Fruit fly (Drosophila melanogaster): ENCODE results near the gene CG4565.

CG4565 gene

DNA sequence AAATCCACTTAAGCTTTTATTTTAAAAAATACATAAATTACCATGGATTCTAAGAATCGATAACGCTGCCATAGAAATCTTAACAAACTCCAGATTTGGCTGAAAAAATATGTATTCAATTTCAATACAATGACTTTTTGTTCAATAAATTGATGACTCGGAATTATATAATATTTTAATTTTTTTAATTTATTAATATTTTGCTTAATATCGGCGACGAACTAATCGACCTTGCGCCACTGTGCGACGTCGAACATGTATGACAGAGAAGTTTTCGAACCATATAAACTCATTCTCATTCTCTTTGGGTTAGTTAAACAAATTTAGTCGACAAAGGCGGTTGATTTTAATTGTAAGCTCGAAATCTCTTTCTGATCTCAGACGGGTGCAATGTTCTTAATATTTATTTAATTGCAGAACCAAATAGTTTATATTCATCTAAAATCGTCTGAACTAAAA lies 3.0 kb upstream of the CG4565 start, which contains the start of gene CG42394 (continued):
- TF ChIP-seq CG7839 (tag; optimal IDR thresholded peaks at IDR 0.05), result peak; percentile 98
- peak; percentile 85 for TF ChIP-seq wdn (GFP tag; IDR thresholded peaks at IDR 0.05)
- TF ChIP-seq C15 (GFP tag; IDR thresholded peaks at IDR 0.05), result peak; percentile 83
- peak; percentile 96 for TF ChIP-seq Atf6 (GFP tag; IDR thresholded peaks at IDR 0.05)
- TF ChIP-seq sr (GFP tag; IDR thresholded peaks at IDR 0.05), result peak; percentile 70; the same call in 1 of the 3 replicates
- no peak for TF ChIP-seq h (optimal IDR thresholded peaks at IDR 0.05)
- TF ChIP-seq Mes4 (GFP tag; optimal IDR thresholded peaks at IDR 0.05), result peak; percentile 61
- TF ChIP-seq Camta (GFP tag; optimal IDR thresholded peaks at IDR 0.05), result peak; percentile 80
- TF ChIP-seq CG3407 (GFP tag; optimal IDR thresholded peaks at IDR 0.05), result peak; percentile 91
- TF ChIP-seq H15 (GFP tag; IDR thresholded peaks at IDR 0.05), result peak; percentile 91
- peak; percentile 76 for TF ChIP-seq Dad (GFP tag; optimal IDR thresholded peaks at IDR 0.05)
- peak; percentile 96 for TF ChIP-seq CG7271 (tag; optimal IDR thresholded peaks at IDR 0.05)
- TF ChIP-seq esg (GFP tag; conservative IDR thresholded peaks at IDR 0.05), result peak; percentile 88
- TF ChIP-seq CG12299 (tag; optimal IDR thresholded peaks at IDR 0.05), result peak; percentile 91
- TF ChIP-seq exex (tag; optimal IDR thresholded peaks at IDR 0.05), result peak; percentile 78
- TF ChIP-seq gt (GFP tag; IDR thresholded peaks at IDR 0.05), result peak; percentile 74
- TF ChIP-seq sd (tag; optimal IDR thresholded peaks at IDR 0.05), result peak; percentile 72
- no peak for TF ChIP-seq CG18011 (GFP tag; optimal IDR thresholded peaks at IDR 0.05)
- TF ChIP-seq crol (GFP tag; IDR thresholded peaks at IDR 0.05), result peak; percentile 40; the same call in 1 of the 2 replicates
- TF ChIP-seq row (GFP tag; IDR thresholded peaks at IDR 0.05), result peak; percentile 94
- no peak for TF ChIP-seq ab (GFP tag; optimal IDR thresholded peaks at IDR 0.05)
- peak; percentile 95 for TF ChIP-seq Six4 (GFP tag; optimal IDR thresholded peaks at IDR 0.05)
- peak; percentile 60 for TF ChIP-seq corto (GFP tag; optimal IDR thresholded peaks at IDR 0.05)
- peak; percentile 96 for TF ChIP-seq CG17359 (tag; optimal IDR thresholded peaks at IDR 0.05)
- TF ChIP-seq CG9215 (GFP tag; IDR thresholded peaks at IDR 0.05), result peak; percentile 83
- peak; percentile 89 for TF ChIP-seq CG8765 (GFP tag; IDR thresholded peaks at IDR 0.05)
- peak; percentile 89 for TF ChIP-seq slbo (GFP tag; IDR thresholded peaks at IDR 0.05)
- peak; percentile 94 for TF ChIP-seq gsb-n (tag; optimal IDR thresholded peaks at IDR 0.05)
- peak; percentile 93 for TF ChIP-seq seq (GFP tag; IDR thresholded peaks at IDR 0.05)
- peak; percentile 95 for TF ChIP-seq tin (GFP tag; optimal IDR thresholded peaks at IDR 0.05)
- peak; percentile 89 for TF ChIP-seq sisA (GFP tag; IDR thresholded peaks at IDR 0.05)
- peak; percentile 30 for TF ChIP-seq pfk (GFP tag; optimal IDR thresholded peaks at IDR 0.05)
- TF ChIP-seq ranshi (GFP tag; IDR thresholded peaks at IDR 0.05), result peak; percentile 96
- TF ChIP-seq HmgZ (tag; optimal IDR thresholded peaks at IDR 0.05), result peak; percentile 89
- peak; percentile 97 for TF ChIP-seq dmrt99B (tag; optimal IDR thresholded peaks at IDR 0.05)
- TF ChIP-seq ci (GFP tag; IDR thresholded peaks at IDR 0.05), result peak; percentile 96
- TF ChIP-seq ap (GFP tag; IDR thresholded peaks at IDR 0.05), result peak; percentile 88
- TF ChIP-seq Bgb (GFP tag; IDR thresholded peaks at IDR 0.05; ENCODE audit: partially characterized antibody), result peak; percentile 30; the same call in 1 of the 2 replicates
- no peak for TF ChIP-seq Tbp (GFP tag; optimal IDR thresholded peaks at IDR 0.05)
- TF ChIP-seq Stat92E (GFP tag; optimal IDR thresholded peaks at IDR 0.05), result peak in 1 of 3 experiments; percentile 83
- TF ChIP-seq CG1832 (GFP tag; optimal IDR thresholded peaks at IDR 0.05), result no peak
- peak in 1 of 2 experiments; percentile 51 for TF ChIP-seq crp (GFP tag; optimal IDR thresholded peaks at IDR 0.05)
- TF ChIP-seq CG4707 (GFP tag; optimal IDR thresholded peaks at IDR 0.05), result peak; percentile 79
- peak; percentile 90 for TF ChIP-seq CG10366 (GFP tag; IDR thresholded peaks at IDR 0.05)
- TF ChIP-seq CG31441 (GFP tag; IDR thresholded peaks at IDR 0.05), result peak; percentile 99
- TF ChIP-seq mirr (GFP tag; optimal IDR thresholded peaks at IDR 0.05), result peak; percentile 23
- TF ChIP-seq CG1024 (GFP tag; IDR thresholded peaks at IDR 0.05), result peak; percentile 90
- TF ChIP-seq CG3847 (GFP tag; IDR thresholded peaks at IDR 0.05), result peak; percentile 87
- peak; percentile 77 for TF ChIP-seq CG8281 (tag; optimal IDR thresholded peaks at IDR 0.05)
- TF ChIP-seq dm (GFP tag; optimal IDR thresholded peaks at IDR 0.05), result peak; percentile 16
- TF ChIP-seq Meics (GFP tag; optimal IDR thresholded peaks at IDR 0.05), result peak; percentile 97

Measured in whole organism, embryonic.